Worm (Caenorhabditis elegans): Measurements from ENCODE around the gene K12H4.7.

DNA sequence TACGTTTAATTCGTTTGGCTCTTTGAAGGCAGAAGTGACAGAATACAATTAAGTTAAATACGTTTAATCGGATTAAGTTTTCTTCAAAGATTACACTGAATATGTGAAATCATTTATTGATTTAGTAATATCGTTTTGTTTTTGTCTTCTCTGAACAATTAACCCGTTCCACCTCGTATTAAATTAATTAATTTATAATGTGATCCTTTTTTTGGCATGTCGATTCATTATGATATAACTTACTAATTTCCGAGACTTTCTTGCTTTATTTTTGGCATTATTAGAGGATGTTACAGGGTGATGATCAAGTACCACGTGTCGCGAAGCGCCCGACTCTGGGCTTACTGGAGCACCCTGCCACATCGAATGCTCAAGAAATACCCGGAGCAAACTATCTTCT lies 6.7 kb downstream of the K12H4.7 start, which contains the start of gene K12H4.5:
- TF ChIP-seq ztf-11 (tag; optimal IDR thresholded peaks at IDR 0.05) (no peak), ZK546.5 (tag; optimal IDR thresholded peaks at IDR 0.05) (no peak), unc-39 (tag; optimal IDR thresholded peaks at IDR 0.05) (no peak), elt-3 (tag; optimal IDR thresholded peaks at IDR 0.05) (no peak), mdl-1 (tag; optimal IDR thresholded peaks at IDR 0.05) (no peak), tbx-2 (tag; optimal IDR thresholded peaks at IDR 0.05) (no peak), snpc-4 (tag; optimal IDR thresholded peaks at IDR 0.05) (no peak), fkh-10 (GFP tag; optimal IDR thresholded peaks at IDR 0.05) (no peak), sea-2 (GFP tag; optimal IDR thresholded peaks at IDR 0.05) (no peak)
